Worm (Caenorhabditis elegans): ENCODE data around the gene tars-1.

DNA sequence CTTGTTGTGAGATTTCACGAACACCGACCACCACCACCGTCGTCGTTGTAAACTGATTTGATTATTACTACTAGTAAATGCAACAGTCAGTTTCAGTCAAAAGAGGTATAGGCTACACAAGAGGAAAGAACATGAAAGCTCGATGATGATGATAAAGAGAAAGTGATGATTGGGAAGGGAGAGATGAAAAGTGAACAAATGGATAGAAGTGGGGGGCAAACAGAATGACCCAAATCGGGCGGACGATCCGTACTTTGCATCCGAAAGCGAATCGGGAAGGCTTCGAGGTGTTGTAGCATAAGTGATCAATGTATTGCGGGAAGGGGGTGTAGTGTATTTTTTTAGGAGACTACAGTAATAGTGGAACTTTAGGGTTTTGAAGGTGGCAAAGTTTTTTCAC is 15.3 kb upstream of the tars-1 start:
- TF ChIP-seq unc-62 (GFP tag; optimal IDR thresholded peaks at IDR 0.05) (no peak), egl-27 (tag; optimal IDR thresholded peaks at IDR 0.05) (no peak), pqm-1 (tag; optimal IDR thresholded peaks at IDR 0.05) (no peak), ceh-82 (tag; optimal IDR thresholded peaks at IDR 0.05) (no peak), zag-1 (tag; optimal IDR thresholded peaks at IDR 0.05) (no peak), ama-1 (optimal IDR thresholded peaks at IDR 0.05) (no peak), hmg-11 (tag; optimal IDR thresholded peaks at IDR 0.05) (no peak), unc-39 (tag; optimal IDR thresholded peaks at IDR 0.05) (no peak)

All from whole organism, L3 larva.